Fruit fly (Drosophila melanogaster) whole organism, embryonic: ENCODE data around the gene RhoGAP5A.

Experiments
- ATbp ChIP-seq: fragments of 200-800 bp; sonication (Bioruptor generic); optimal IDR thresholded peaks from 2 replicates; lab custom pipeline; 2017; ENCODE audit warnings: missing biosample characterization, mild to moderate bottlenecking, missing genetic modification characterization, missing genetic modification reagents
- Antp ChIP-seq: fragments of 200-800 bp; sonication (Bioruptor generic); optimal IDR thresholded peaks from 3 replicates; lab custom pipeline; 2016; ENCODE audit warnings: missing biosample characterization, missing genetic modification characterization
- Atf3 ChIP-seq: fragments of 200-800 bp; sonication (Bioruptor generic); optimal IDR thresholded peaks from 3 replicates; lab custom pipeline; 2016; ENCODE audit warnings: missing biosample characterization, missing genetic modification characterization
- CG1233 ChIP-seq: fragments of 200-800 bp; sonication (Bioruptor generic); optimal IDR thresholded peaks from 4 replicates; lab custom pipeline; 2018; ENCODE audit warnings: missing biosample characterization, mild to moderate bottlenecking, missing genetic modification characterization
- CG12769 ChIP-seq: fragments of 200-800 bp; sonication (Bioruptor generic); optimal IDR thresholded peaks from 2 replicates; lab custom pipeline; 2019; ENCODE audit warnings: missing biosample characterization, mild to moderate bottlenecking, missing genetic modification characterization, moderate library complexity
- CG1529 ChIP-seq: fragments of 200-800 bp; sonication (Bioruptor generic); optimal IDR thresholded peaks from 3 replicates; lab custom pipeline; 2018; ENCODE audit warnings: missing biosample characterization, missing genetic modification characterization
- CG15514 ChIP-seq: fragments of 200-800 bp; sonication (Bioruptor generic); optimal IDR thresholded peaks from 3 replicates; lab custom pipeline; 2017; ENCODE audit warnings: missing biosample characterization, missing genetic modification characterization, mild to moderate bottlenecking, moderate library complexity, missing genetic modification reagents
- CG15696 ChIP-seq: fragments of 200-800 bp; sonication (Bioruptor generic); optimal IDR thresholded peaks from 2 replicates; lab custom pipeline; 2019; ENCODE audit warnings: missing biosample characterization, mild to moderate bottlenecking, missing genetic modification characterization, moderate library complexity
- CG17359 ChIP-seq: fragments of 200-800 bp; sonication (Bioruptor generic); optimal IDR thresholded peaks from 3 replicates; lab custom pipeline; 2018; ENCODE audit warnings: missing biosample characterization, mild to moderate bottlenecking, missing genetic modification characterization, moderate library complexity
- CG17385 ChIP-seq: fragments of 200-800 bp; sonication (Bioruptor generic); optimal IDR thresholded peaks from 3 replicates; lab custom pipeline; 2018; ENCODE audit warnings: missing biosample characterization, mild to moderate bottlenecking, missing genetic modification characterization
- CG17912 ChIP-seq: fragments of 200-800 bp; sonication (Bioruptor generic); optimal IDR thresholded peaks from 2 replicates; lab custom pipeline; 2018; ENCODE audit warnings: missing biosample characterization, mild to moderate bottlenecking, missing genetic modification characterization
- CG18764 ChIP-seq: fragments of 200-800 bp; sonication (Bioruptor generic); optimal IDR thresholded peaks from 3 replicates; lab custom pipeline; 2016; ENCODE audit warnings: missing biosample characterization, missing genetic modification characterization
- CG31365 ChIP-seq: fragments of 200-800 bp; sonication (Bioruptor generic); optimal IDR thresholded peaks from 2 replicates; lab custom pipeline; 2018; ENCODE audit warnings: missing biosample characterization, mild to moderate bottlenecking, missing genetic modification characterization
- CG33557 ChIP-seq: fragments of 200-800 bp; sonication (Bioruptor generic); optimal IDR thresholded peaks from 2 replicates; lab custom pipeline; 2019; ENCODE audit warnings: missing biosample characterization, mild to moderate bottlenecking, missing genetic modification characterization, moderate library complexity
- CG3407 ChIP-seq: fragments of 200-800 bp; sonication (Bioruptor generic); optimal IDR thresholded peaks from 2 replicates; lab custom pipeline; 2018; ENCODE audit warnings: missing biosample characterization, mild to moderate bottlenecking, missing genetic modification characterization
- CG34422 ChIP-seq: fragments of 200-800 bp; sonication (Bioruptor generic); IDR thresholded peaks from 3 replicates; pipeline ENCODE4 v1.3.6; 2022; ENCODE audit warnings: missing biosample characterization, missing genetic modification characterization
- CG4360 ChIP-seq: fragments of 200-800 bp; sonication (Bioruptor generic); IDR thresholded peaks from 2 replicates; pipeline ENCODE4 v1.3.6; 2022; ENCODE audit warnings: missing biosample characterization, missing genetic modification characterization
- CG5245 ChIP-seq: fragments of 200-800 bp; sonication (Bioruptor generic); optimal IDR thresholded peaks from 3 replicates; lab custom pipeline; 2016; ENCODE audit warnings: missing biosample characterization, missing genetic modification characterization
- CG6854 ChIP-seq: fragments of 200-800 bp; sonication (Bioruptor generic); optimal IDR thresholded peaks from 3 replicates; lab custom pipeline; 2017; ENCODE audit warnings: missing biosample characterization, mild to moderate bottlenecking, missing genetic modification characterization
- CG9876 ChIP-seq: fragments of 200-800 bp; sonication (Bioruptor generic); optimal IDR thresholded peaks from 2 replicates; lab custom pipeline; 2016; ENCODE audit warnings: missing biosample characterization, missing genetic modification characterization
- Doc2 ChIP-seq: fragments of 200-800 bp; sonication (Bioruptor generic); IDR thresholded peaks from 2 replicates; pipeline ENCODE4 v1.3.6; 2022; ENCODE audit warnings: missing biosample characterization, missing genetic modification characterization
- HHEX ChIP-seq: fragments of 200-800 bp; sonication (Bioruptor generic); optimal IDR thresholded peaks from 3 replicates; lab custom pipeline; 2017; ENCODE audit warnings: missing biosample characterization, mild to moderate bottlenecking, missing genetic modification characterization, missing genetic modification reagents
- HLH54F ChIP-seq: fragments of 200-800 bp; sonication (Bioruptor generic); optimal IDR thresholded peaks from 3 replicates; lab custom pipeline; 2016; ENCODE audit warnings: missing biosample characterization, missing genetic modification characterization
- Hr3 ChIP-seq: fragments of 200-800 bp; sonication (Bioruptor generic); optimal IDR thresholded peaks from 3 replicates; lab custom pipeline; 2016; ENCODE audit warnings: missing biosample characterization, missing genetic modification characterization
- MBD-R2 ChIP-seq: fragments of 200-800 bp; sonication (Bioruptor generic); IDR thresholded peaks from 2 replicates; pipeline ENCODE4 v1.3.6; 2022; ENCODE audit warnings: missing biosample characterization, missing genetic modification characterization
- Nf-YB ChIP-seq: fragments of 200-800 bp; sonication (Bioruptor generic); optimal IDR thresholded peaks from 3 replicates; lab custom pipeline; 2019; ENCODE audit warnings: missing biosample characterization, mild to moderate bottlenecking, missing genetic modification characterization, moderate library complexity
- Oli ChIP-seq: fragments of 200-800 bp; sonication (Bioruptor generic); optimal IDR thresholded peaks from 2 replicates; lab custom pipeline; 2018; ENCODE audit warnings: missing biosample characterization, mild to moderate bottlenecking, missing genetic modification characterization, moderate library complexity
- Pdp1 ChIP-seq, 2 experiments: fragments of 200-800 bp; sonication (Bioruptor generic); optimal IDR thresholded peaks; 3 replicates each; lab custom pipeline; 2016; ENCODE audit warnings: missing biosample characterization in 2 of 2, missing genetic modification characterization in 2 of 2, mild to moderate bottlenecking in 1 of 2, moderate library complexity in 1 of 2
- ac ChIP-seq: fragments of 200-800 bp; sonication (Bioruptor generic); optimal IDR thresholded peaks from 3 replicates; lab custom pipeline; 2017; ENCODE audit warnings: missing biosample characterization, mild to moderate bottlenecking, missing genetic modification characterization
- bab2 ChIP-seq: fragments of 200-800 bp; sonication (Bioruptor generic); optimal IDR thresholded peaks from 2 replicates; lab custom pipeline; 2016; ENCODE audit warnings: missing biosample characterization, missing genetic modification characterization
- cato ChIP-seq: fragments of 200-800 bp; sonication (Bioruptor generic); optimal IDR thresholded peaks from 2 replicates; lab custom pipeline; 2016; ENCODE audit warnings: missing biosample characterization, missing genetic modification characterization, borderline replicate concordance
- cg ChIP-seq: fragments of 200-800 bp; sonication (Bioruptor generic); optimal IDR thresholded peaks from 3 replicates; lab custom pipeline; 2019; ENCODE audit warnings: missing biosample characterization, mild to moderate bottlenecking, missing genetic modification characterization, moderate library complexity
- croc ChIP-seq: fragments of 200-800 bp; sonication (Bioruptor generic); conservative IDR thresholded peaks from 3 replicates; pipeline ENCODE4 v1.3.6; 2022; ENCODE audit warnings: missing biosample characterization, missing genetic modification characterization
- esg ChIP-seq: fragments of 200-800 bp; sonication (Bioruptor generic); conservative IDR thresholded peaks from 2 replicates; pipeline ENCODE4 v1.3.6; 2022; ENCODE audit warnings: missing biosample characterization, missing genetic modification characterization
- gcm2 ChIP-seq: fragments of 200-800 bp; sonication (Bioruptor generic); optimal IDR thresholded peaks from 2 replicates; lab custom pipeline; 2016; ENCODE audit warnings: missing biosample characterization, missing genetic modification characterization
- gfzf ChIP-seq: fragments of 200-800 bp; sonication (Bioruptor generic); optimal IDR thresholded peaks from 2 replicates; lab custom pipeline; 2016; ENCODE audit warnings: missing biosample characterization, mild to moderate bottlenecking, missing genetic modification characterization, moderate library complexity
- grn ChIP-seq: fragments of 200-800 bp; sonication (Bioruptor generic); optimal IDR thresholded peaks from 3 replicates; lab custom pipeline; 2017; ENCODE audit warnings: missing biosample characterization, missing genetic modification characterization
- gt ChIP-seq: fragments of 200-800 bp; sonication (Bioruptor generic); IDR thresholded peaks from 2 replicates; pipeline ENCODE4 v1.3.6; 2022; ENCODE audit warnings: missing biosample characterization, missing genetic modification characterization
- inv ChIP-seq: fragments of 200-800 bp; sonication (Bioruptor generic); IDR thresholded peaks from 2 replicates; pipeline ENCODE4 v1.3.6; 2022; ENCODE audit warnings: missing biosample characterization, missing genetic modification characterization; ENCODE audit not compliant: partially characterized antibody
- jigr1 ChIP-seq: fragments of 200-800 bp; sonication (Bioruptor generic); IDR thresholded peaks from 3 replicates; pipeline ENCODE4 v1.3.6; 2022; ENCODE audit warnings: missing biosample characterization, missing genetic modification characterization
- kah ChIP-seq: fragments of 200-800 bp; sonication (Bioruptor generic); optimal IDR thresholded peaks from 2 replicates; lab custom pipeline; 2018; ENCODE audit warnings: missing biosample characterization, mild to moderate bottlenecking, missing genetic modification characterization
- ken ChIP-seq: fragments of 200-800 bp; sonication (Bioruptor generic); IDR thresholded peaks from 3 replicates; pipeline ENCODE4 v1.3.6; 2022; ENCODE audit warnings: missing biosample characterization, missing genetic modification characterization
- nerfin-1 ChIP-seq: fragments of 200-800 bp; sonication (Bioruptor generic); optimal IDR thresholded peaks from 3 replicates; lab custom pipeline; 2019; ENCODE audit warnings: missing biosample characterization, mild to moderate bottlenecking, missing genetic modification characterization, moderate library complexity
- pan ChIP-seq, 4 experiments: fragments of >200 bp in 3 of 4; fragments of 200-800 bp in 1 of 4; sonication (Bioruptor generic) in 1 of 4; optimal IDR thresholded peaks in 3 of 4; IDR thresholded peaks in 1 of 4; 2 replicates each; pipeline versions ENCODE4 v1.3.6 to Lab custom; 2017 to 2022; ENCODE audit warnings: missing biosample characterization in 2 of 4, missing genetic modification characterization in 2 of 4, mixed read lengths in 1 of 4
- pb ChIP-seq: fragments of 200-800 bp; sonication (Bioruptor generic); optimal IDR thresholded peaks from 3 replicates; lab custom pipeline; 2016; ENCODE audit warnings: missing biosample characterization, missing genetic modification characterization
- sisA ChIP-seq: fragments of 200-800 bp; sonication (Bioruptor generic); IDR thresholded peaks from 2 replicates; pipeline ENCODE4 v1.3.6; 2022; ENCODE audit warnings: missing biosample characterization, missing genetic modification characterization
- sr ChIP-seq: fragments of 200-800 bp; sonication (Bioruptor generic); IDR thresholded peaks from 3 replicates; pipeline ENCODE4 v1.3.6; 2022; ENCODE audit warnings: missing biosample characterization, missing genetic modification characterization
- unpg ChIP-seq: fragments of 200-800 bp; sonication (Bioruptor generic); optimal IDR thresholded peaks from 3 replicates; lab custom pipeline; 2018; ENCODE audit warnings: missing biosample characterization, mild to moderate bottlenecking, missing genetic modification characterization, moderate library complexity
- usp ChIP-seq: fragments of >200 bp; optimal IDR thresholded peaks from 2 replicates; lab custom pipeline; 2017; ENCODE audit warnings: missing biosample characterization, missing genetic modification characterization
- vnd ChIP-seq: fragments of 200-800 bp; sonication (Bioruptor generic); IDR thresholded peaks from 3 replicates; pipeline ENCODE4 v1.3.6; 2022; ENCODE audit warnings: missing biosample characterization, missing genetic modification characterization; ENCODE audit not compliant: partially characterized antibody
- vvl ChIP-seq: fragments of 200-800 bp; sonication (Bioruptor generic); IDR thresholded peaks from 2 replicates; pipeline ENCODE4 v1.3.6; 2022; ENCODE audit warnings: missing biosample characterization, missing genetic modification characterization

RhoGAP5A gene

DNA sequence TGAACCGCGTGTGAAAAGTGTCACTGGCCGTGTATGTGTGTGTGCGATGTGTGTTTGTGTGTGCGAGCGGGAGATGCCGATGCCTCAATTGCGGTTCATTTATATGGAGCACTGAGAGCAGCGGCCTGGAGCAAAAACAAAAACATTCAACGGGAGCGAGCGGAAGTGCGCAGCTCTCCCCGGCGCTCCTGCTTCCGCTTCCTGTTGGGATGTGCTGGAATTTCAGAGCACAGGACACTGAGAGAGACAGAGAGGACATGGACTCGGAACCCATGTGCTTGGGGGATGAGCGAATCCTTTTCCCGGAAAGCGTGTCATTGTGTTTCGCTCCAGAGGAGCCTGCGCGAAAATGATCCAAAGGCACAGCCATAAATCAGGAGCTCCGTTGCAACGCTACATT lies 45.6 kb upstream of the RhoGAP5A start (continued):
- TF ChIP-seq ac (GFP tag; lab: Kevin White, UChicago) (no peak), CG17359 (tag; lab: Kevin White, UChicago) (peak; percentile 9), Antp (no peak), cg (GFP tag; lab: Kevin White, UChicago) (peak; percentile 21), CG15514 (peak; percentile 62), CG9876 (GFP tag; lab: Kevin White, UChicago) (no peak), gfzf (GFP tag; lab: Kevin White, UChicago) (no peak), Oli (no peak), CG18764 (GFP tag; lab: Kevin White, UChicago) (no peak), pb (GFP tag; lab: Kevin White, UChicago) (no peak), Pdp1 (GFP tag; optimal IDR thresholded peaks at IDR 0.05; lab: Kevin White, UChicago) (no peak), gcm2 (GFP tag; lab: Kevin White, UChicago) (no peak), sr (GFP tag; lab: Robert Waterston, UW) (no peak), vvl (GFP tag; lab: Robert Waterston, UW) (peak; percentile 46; the same call in 1 of the 2 replicates), CG1529 (GFP tag; lab: Kevin White, UChicago) (no peak), ken (GFP tag; lab: Robert Waterston, UW) (0 out of 3 replicates have a peak, but pooled peaks have one; percentile 22), Hr3 (GFP tag; lab: Kevin White, UChicago) (no peak), gt (GFP tag; lab: Robert Waterston, UW) (no peak), CG4360 (no peak), usp (GFP tag; lab: Kevin White, UChicago) (no peak), vnd (GFP tag; lab: Robert Waterston, UW) (no peak), cato (GFP tag; lab: Kevin White, UChicago) (no peak), HLH54F (no peak), CG31365 (tag; lab: Kevin White, UChicago) (peak; percentile 50), CG33557 (GFP tag; lab: Kevin White, UChicago) (no peak), CG17385 (peak; percentile 41), CG12769 (tag; lab: Kevin White, UChicago) (no peak), HHEX (GFP tag; lab: Kevin White, UChicago) (peak; percentile 51), croc (GFP tag; lab: Robert Waterston, UW) (no peak), nerfin-1 (tag; lab: Kevin White, UChicago) (peak; percentile 93), kah (no peak), jigr1 (no peak), MBD-R2 (GFP tag; lab: Robert Waterston, UW) (no peak), CG17912 (GFP tag; lab: Kevin White, UChicago) (no peak), CG15696 (tag; lab: Kevin White, UChicago) (no peak), CG3407 (GFP tag; lab: Kevin White, UChicago) (no peak), Nf-YB (GFP tag; lab: Kevin White, UChicago) (no peak), CG5245 (GFP tag; lab: Kevin White, UChicago) (no peak), inv (GFP tag; lab: Robert Waterston, UW) (no peak), Atf3 (GFP tag; lab: Kevin White, UChicago) (no peak), grn (GFP tag; lab: Kevin White, UChicago) (no peak), CG6854 (GFP tag; lab: Kevin White, UChicago) (peak; percentile 56), sisA (no peak), esg (no peak), Doc2 (no peak), pan (optimal IDR thresholded peaks at IDR 0.05; lab: Kevin White, UChicago) (no peak), pan (GFP tag; optimal IDR thresholded peaks at IDR 0.05 in 1 of 2, IDR thresholded peaks at IDR 0.05 in 1 of 2) (no peak), bab2 (no peak), CG34422 (GFP tag; lab: Robert Waterston, UW) (0 out of 3 replicates have a peak, but pooled peaks have one; percentile 11), CG1233 (GFP tag; lab: Kevin White, UChicago) (peak; percentile 22), ATbp (GFP tag; lab: Kevin White, UChicago) (peak; percentile 57), unpg (GFP tag; lab: Kevin White, UChicago) (no peak)
